Worm (Caenorhabditis elegans) whole organism, L4/young adult: ENCODE results near the gene nhr-167.

ENCODE experiments used
- dao-5 ChIP-seq: sonication (generic microtip); optimal IDR thresholded peaks from 2 replicates; lab custom pipeline; 2016; ENCODE audit warnings: missing genotype, missing genetic modification characterization, moderate library complexity, missing compliant biosample characterization
- him-1 ChIP-seq: sonication (generic microtip); optimal IDR thresholded peaks from 2 replicates; lab custom pipeline; 2016; ENCODE audit warnings: missing genotype, missing genetic modification reagents, missing genetic modification characterization, missing compliant biosample characterization

ce11 chrX:11933547-11933946, 48.3 kb downstream of the nhr-167 start:
- TF ChIP-seq dao-5 (no peak), him-1 (tag; lab: Kevin White, UChicago) (no peak)
